Fruit fly (Drosophila melanogaster): ENCODE data around the gene CG6885.
A peak's percentile ranks its signal among the peaks of the same experiment; 100 is the strongest.

The CG6885 gene

DNA sequence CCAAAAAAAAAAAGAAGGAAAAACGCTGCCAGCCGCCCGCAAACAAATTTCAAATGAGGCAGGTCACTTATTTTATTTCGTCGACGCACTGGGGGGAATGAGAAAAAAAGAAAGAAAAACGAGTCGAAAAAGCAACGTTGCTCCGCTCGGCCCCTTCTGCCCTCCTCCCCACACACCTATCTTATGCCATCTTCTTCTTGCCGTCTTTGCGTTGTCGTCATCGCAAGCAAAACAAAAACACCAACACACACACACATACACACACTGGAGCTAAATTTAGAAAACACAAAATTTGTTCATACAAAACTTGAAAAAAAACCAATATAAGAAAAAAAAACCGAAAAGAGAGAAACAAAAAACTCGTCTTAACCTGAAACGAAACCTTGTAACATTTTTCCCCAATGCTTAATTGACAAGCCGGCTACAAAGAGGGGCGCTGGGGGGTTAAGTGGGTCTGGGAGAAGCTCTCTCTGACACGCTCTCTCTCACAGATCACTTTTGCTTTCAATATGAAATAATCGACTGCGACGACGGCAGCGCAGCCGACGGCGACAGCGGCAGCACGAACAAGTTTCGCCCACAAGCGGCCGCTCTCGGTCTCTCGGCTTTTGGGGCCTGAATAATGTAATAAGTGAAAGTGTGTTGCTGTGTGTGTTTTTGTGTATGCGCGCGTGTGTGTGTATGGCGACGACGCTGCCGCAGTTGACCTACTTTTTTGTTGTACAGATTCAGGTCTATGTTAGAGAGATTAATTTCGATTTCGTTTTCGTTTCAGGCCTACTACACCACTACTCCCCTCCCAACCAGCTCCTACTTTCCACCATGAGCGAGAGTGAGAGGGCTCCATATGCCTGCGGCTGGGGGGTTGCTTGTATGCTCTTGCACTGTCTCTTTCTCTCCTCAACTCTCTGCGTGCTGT lies 27.1 kb downstream of the CG6885 start (continued):
- TF ChIP-seq Hr78 (GFP tag; optimal IDR thresholded peaks at IDR 0.05), result peak in 1 of 2 experiments; percentile 36
- peak; percentile 82 for TF ChIP-seq Aef1 (GFP tag; IDR thresholded peaks at IDR 0.05)
- peak; percentile 77 for TF ChIP-seq Med (GFP tag)
- no peak for TF ChIP-seq CG17612 (GFP tag; IDR thresholded peaks at IDR 0.05)
- peak; percentile 3 for TF ChIP-seq kah (GFP tag; optimal IDR thresholded peaks at IDR 0.05)
- TF ChIP-seq schlank (tag; optimal IDR thresholded peaks at IDR 0.05), result no peak
- no peak for TF ChIP-seq fu2 (GFP tag; optimal IDR thresholded peaks at IDR 0.05)
- TF ChIP-seq CG2120 (GFP tag; optimal IDR thresholded peaks at IDR 0.05), result peak; percentile 17
- TF ChIP-seq CG1529 (GFP tag; optimal IDR thresholded peaks at IDR 0.05), result no peak
- peak; percentile 68 for TF ChIP-seq mirr (GFP tag; optimal IDR thresholded peaks at IDR 0.05)
- TF ChIP-seq CG7745 (tag; optimal IDR thresholded peaks at IDR 0.05), result peak; percentile 8
- no peak for TF ChIP-seq run (tag; optimal IDR thresholded peaks at IDR 0.05)
- peak; percentile 38; the same call in 1 of the 2 replicates for TF ChIP-seq rib (GFP tag; IDR thresholded peaks at IDR 0.05)
- TF ChIP-seq CG17328 (GFP tag; IDR thresholded peaks at IDR 0.05), result 0 out of 2 replicates have a peak, but pooled peaks have one; percentile 26
- TF ChIP-seq ken (GFP tag; IDR thresholded peaks at IDR 0.05), result no peak; the same call in 2 of the 3 replicates
- TF ChIP-seq Sry-β (GFP tag; optimal IDR thresholded peaks at IDR 0.05), result peak; percentile 34
- TF ChIP-seq CG10147 (GFP tag; optimal IDR thresholded peaks at IDR 0.05), result no peak
- TF ChIP-seq Chrac-16 (GFP tag; optimal IDR thresholded peaks at IDR 0.05), result no peak
- TF ChIP-seq Spps (tag; optimal IDR thresholded peaks at IDR 0.05), result peak; percentile 46
- no peak for TF ChIP-seq CG8388 (GFP tag; optimal IDR thresholded peaks at IDR 0.05)
- TF ChIP-seq CG2202 (tag; optimal IDR thresholded peaks at IDR 0.05), result peak; percentile 29
- TF ChIP-seq CG31224 (GFP tag; IDR thresholded peaks at IDR 0.05), result no peak
- peak; percentile 55 for TF ChIP-seq CG6254 (GFP tag; optimal IDR thresholded peaks at IDR 0.05)
- no peak for TF ChIP-seq D19A (tag; optimal IDR thresholded peaks at IDR 0.05)
- peak; percentile 47 for TF ChIP-seq slbo (GFP tag; IDR thresholded peaks at IDR 0.05)
- no peak for TF ChIP-seq CG11085 (GFP tag; IDR thresholded peaks at IDR 0.05)
- no peak for TF ChIP-seq cas (GFP tag; IDR thresholded peaks at IDR 0.05)
- peak; percentile 96 for TF ChIP-seq kni (GFP tag; optimal IDR thresholded peaks at IDR 0.05)
- TF ChIP-seq CkIIα-i1 (GFP tag; IDR thresholded peaks at IDR 0.05), result no peak
- TF ChIP-seq ftz-f1 (GFP tag; optimal IDR thresholded peaks at IDR 0.05), result peak; percentile 99
- no peak for TF ChIP-seq Doc3 (GFP tag; IDR thresholded peaks at IDR 0.05; ENCODE audit: partially characterized antibody)
- TF ChIP-seq sens (GFP tag), result peak; percentile 89
- TF ChIP-seq so (GFP tag; IDR thresholded peaks at IDR 0.05), result no peak; the same call in 2 of the 3 replicates
- no peak for TF ChIP-seq CoRest (tag; optimal IDR thresholded peaks at IDR 0.05)
- no peak for TF ChIP-seq CG12155 (GFP tag; optimal IDR thresholded peaks at IDR 0.05)
- peak; percentile 87 for TF ChIP-seq cg (GFP tag; optimal IDR thresholded peaks at IDR 0.05)
- no peak for TF ChIP-seq Fer3 (tag; optimal IDR thresholded peaks at IDR 0.05)
- no peak for TF ChIP-seq H15 (GFP tag; IDR thresholded peaks at IDR 0.05)
- peak; percentile 18 for TF ChIP-seq CG10979 (tag; optimal IDR thresholded peaks at IDR 0.05)
- 0 out of 3 replicates have a peak, but pooled peaks have one; percentile 9 for TF ChIP-seq CG2199 (GFP tag; IDR thresholded peaks at IDR 0.05)
- peak; percentile 39 for TF ChIP-seq lbe (GFP tag; optimal IDR thresholded peaks at IDR 0.05)
- TF ChIP-seq ash1 (GFP tag; optimal IDR thresholded peaks at IDR 0.05), result no peak
- no peak for TF ChIP-seq CG31365 (tag; optimal IDR thresholded peaks at IDR 0.05)
- no peak for TF ChIP-seq eyg (GFP tag; optimal IDR thresholded peaks at IDR 0.05)
- TF ChIP-seq pb (GFP tag; optimal IDR thresholded peaks at IDR 0.05), result no peak
- TF ChIP-seq CG11247 (GFP tag; IDR thresholded peaks at IDR 0.05), result no peak
- TF ChIP-seq trem (tag; optimal IDR thresholded peaks at IDR 0.05), result peak; percentile 8
- no peak for TF ChIP-seq ATbp (GFP tag; optimal IDR thresholded peaks at IDR 0.05)
- peak; percentile 31 for TF ChIP-seq Abd-B (GFP tag; optimal IDR thresholded peaks at IDR 0.05)

All from whole organism, embryonic.